Worm (Caenorhabditis elegans) whole organism, L4 larva: ENCODE measurements around the gene C45H4.13.

Experiments used
- F26F4.8 ChIP-seq: fragments of 200-800 bp; sonication (Bioruptor generic); conservative IDR thresholded peaks from 2 replicates; pipeline ENCODE4 v1.3.6; 2022; ENCODE audit warnings: missing genetic modification characterization, missing compliant biosample characterization
- F44E2.7 ChIP-seq: fragments of 200-800 bp; sonication (Bioruptor generic); IDR thresholded peaks from 2 replicates; pipeline ENCODE4 v2.1.2; 2022; ENCODE audit warnings: missing genetic modification characterization, missing compliant biosample characterization
- R02D3.7 ChIP-seq: fragments of 150-350 bp; sonication (generic microtip); optimal IDR thresholded peaks from 3 replicates; lab custom pipeline; 2014; ENCODE audit warnings: missing biosample characterization, missing genetic modification characterization
- T26A8.4 ChIP-seq: fragments of 200-800 bp; sonication (Bioruptor generic); IDR thresholded peaks from 2 replicates; pipeline ENCODE4 v1.3.6; 2022; ENCODE audit warnings: missing genetic modification characterization, missing compliant biosample characterization
- Y48G9A.11 ChIP-seq: fragments of 200-800 bp; sonication (Bioruptor generic); IDR thresholded peaks from 2 replicates; pipeline ENCODE4 v1.3.6; 2022; ENCODE audit warnings: missing genetic modification reagents, missing genetic modification characterization, missing compliant biosample characterization
- Y5F2A.4 ChIP-seq: fragments of 200-800 bp; sonication (Bioruptor generic); optimal IDR thresholded peaks from 2 replicates; lab custom pipeline; 2018; ENCODE audit warnings: mild to moderate bottlenecking, missing genetic modification characterization, missing compliant biosample characterization
- ZK546.5 ChIP-seq, 2 experiments: sonication (generic microtip); optimal IDR thresholded peaks; 2 replicates each; lab custom pipeline; 2017; ENCODE audit warnings: missing biosample characterization in 2 of 2, missing genetic modification characterization in 2 of 2
- aly-2 ChIP-seq: sonication (generic microtip); optimal IDR thresholded peaks from 2 replicates; lab custom pipeline; 2018; ENCODE audit warnings: missing biosample characterization, missing genetic modification characterization
- ama-1 ChIP-seq: fragments of 150-350 bp; optimal IDR thresholded peaks from 2 replicates; lab custom pipeline; 2014; ENCODE audit warnings: inconsistent platforms, mixed read lengths
- ceh-20 ChIP-seq: fragments of 200-800 bp; sonication (Bioruptor generic); IDR thresholded peaks from 2 replicates; pipeline ENCODE4 v1.3.6; 2022; ENCODE audit warnings: missing genetic modification reagents, missing genetic modification characterization, missing compliant biosample characterization
- ceh-32 ChIP-seq: sonication (generic microtip); optimal IDR thresholded peaks from 2 replicates; lab custom pipeline; 2016; ENCODE audit warnings: mild to moderate bottlenecking, missing genetic modification characterization, missing compliant biosample characterization; ENCODE audit not compliant: poor library complexity
- ceh-44 ChIP-seq: fragments of 200-800 bp; sonication (Bioruptor generic); IDR thresholded peaks from 2 replicates; pipeline ENCODE4 v1.3.6; 2022; ENCODE audit warnings: missing genetic modification reagents, missing genetic modification characterization, missing compliant biosample characterization
- ceh-62 ChIP-seq: sonication (generic microtip); optimal IDR thresholded peaks from 2 replicates; lab custom pipeline; 2017; ENCODE audit warnings: missing biosample characterization, missing genetic modification characterization
- daf-16 ChIP-seq, 3 experiments: sonication (generic microtip); optimal IDR thresholded peaks; 2 replicates each; lab custom pipeline; 2016 to 2017; ENCODE audit warnings: missing genetic modification characterization in 3 of 3, missing genetic modification reagents in 3 of 3, mild to moderate bottlenecking in 2 of 3, missing compliant biosample characterization in 2 of 3, missing biosample characterization in 1 of 3, moderate library complexity in 1 of 3
- daf-19 ChIP-seq: fragments of 200-800 bp; sonication (Bioruptor generic); conservative IDR thresholded peaks from 2 replicates; pipeline ENCODE4 v1.3.6; 2022; ENCODE audit warnings: missing genetic modification characterization, missing compliant biosample characterization
- dmd-8 ChIP-seq: fragments of 200-800 bp; sonication (Bioruptor generic); IDR thresholded peaks from 2 replicates; pipeline ENCODE4 v1.3.6; 2022; ENCODE audit warnings: missing genetic modification characterization, missing compliant biosample characterization
- fkh-10 ChIP-seq: fragments of 150-350 bp; optimal IDR thresholded peaks from 2 replicates; lab custom pipeline; 2014; ENCODE audit warnings: missing biosample characterization, missing genetic modification reagents, missing genetic modification characterization
- hif-1 ChIP-seq, 2 experiments: sonication (generic microtip); optimal IDR thresholded peaks; 2 replicates each; lab custom pipeline; 2016 to 2017; ENCODE audit warnings: missing compliant biosample characterization in 2 of 2, missing genetic modification characterization in 2 of 2, missing genetic modification reagents in 2 of 2, missing genotype in 2 of 2, mild to moderate bottlenecking in 1 of 2
- hlh-11 ChIP-seq: fragments of 200-800 bp; sonication (Bioruptor generic); optimal IDR thresholded peaks from 2 replicates; lab custom pipeline; 2018; ENCODE audit warnings: mild to moderate bottlenecking, missing genetic modification characterization, missing compliant biosample characterization
- lin-15B ChIP-seq: fragments of 150-350 bp; sonication (generic microtip); optimal IDR thresholded peaks from 3 replicates; lab custom pipeline; 2014; ENCODE audit warnings: missing biosample characterization, missing genetic modification characterization
- lin-29 ChIP-seq: fragments of 200-800 bp; sonication (Bioruptor generic); IDR thresholded peaks from 2 replicates; pipeline ENCODE4 v1.3.6; 2022; ENCODE audit warnings: missing genetic modification reagents, missing genetic modification characterization, missing compliant biosample characterization
- mdl-1 ChIP-seq, 2 experiments: fragments of 150-350 bp in 1 of 2; sonication (generic microtip) in 1 of 2; optimal IDR thresholded peaks; 2 replicates each; lab custom pipeline; 2014 to 2017; ENCODE audit warnings: missing biosample characterization in 2 of 2, missing genetic modification characterization in 2 of 2
- mxl-2 ChIP-seq: fragments of 200-800 bp; sonication (Bioruptor generic); conservative IDR thresholded peaks from 2 replicates; pipeline ENCODE4 v1.3.6; 2022; ENCODE audit warnings: missing genetic modification reagents, missing genetic modification characterization, missing compliant biosample characterization
- nhr-10 ChIP-seq: fragments of 150-350 bp; optimal IDR thresholded peaks from 2 replicates; lab custom pipeline; 2014; ENCODE audit warnings: missing biosample characterization, missing genetic modification characterization
- nhr-41 ChIP-seq: fragments of 200-800 bp; sonication (Bioruptor generic); IDR thresholded peaks from 2 replicates; pipeline ENCODE4 v1.3.6; 2022; ENCODE audit warnings: missing genetic modification reagents, missing genetic modification characterization, missing compliant biosample characterization
- nhr-6 ChIP-seq: fragments of 150-350 bp; optimal IDR thresholded peaks from 2 replicates; lab custom pipeline; 2014; ENCODE audit warnings: missing biosample characterization, missing genetic modification characterization
- nhr-76 ChIP-seq: fragments of 150-350 bp; optimal IDR thresholded peaks from 2 replicates; lab custom pipeline; 2014; ENCODE audit warnings: missing biosample characterization, missing genetic modification characterization
- pqm-1 ChIP-seq: sonication (generic microtip); optimal IDR thresholded peaks from 2 replicates; lab custom pipeline; 2017; ENCODE audit warnings: missing biosample characterization, missing genetic modification characterization
- set-16 ChIP-seq: fragments of 200-800 bp; sonication (Bioruptor generic); IDR thresholded peaks from 2 replicates; pipeline ENCODE4 v1.3.6; 2022; ENCODE audit warnings: missing genetic modification reagents, missing genetic modification characterization, missing compliant biosample characterization
- spr-1 ChIP-seq: sonication (generic microtip); optimal IDR thresholded peaks from 2 replicates; lab custom pipeline; 2016; ENCODE audit warnings: mild to moderate bottlenecking, missing genetic modification characterization, missing compliant biosample characterization
- spr-3 ChIP-seq: fragments of 200-800 bp; sonication (Bioruptor generic); optimal IDR thresholded peaks from 2 replicates; lab custom pipeline; 2018; ENCODE audit warnings: mild to moderate bottlenecking, missing genetic modification characterization, missing compliant biosample characterization
- tra-1 ChIP-seq: fragments of 200-800 bp; sonication (Bioruptor generic); IDR thresholded peaks from 2 replicates; pipeline ENCODE4 v1.3.6; 2022; ENCODE audit warnings: missing genetic modification reagents, missing genetic modification characterization, missing compliant biosample characterization
- zag-1 ChIP-seq: fragments of 150-350 bp; optimal IDR thresholded peaks from 2 replicates; lab custom pipeline; 2014; ENCODE audit warnings: missing biosample characterization, missing genetic modification characterization
- zfp-3 ChIP-seq: fragments of 200-800 bp; sonication (Bioruptor generic); conservative IDR thresholded peaks from 2 replicates; pipeline ENCODE4 v1.3.6; 2022; ENCODE audit warnings: missing genetic modification reagents, missing genetic modification characterization, missing compliant biosample characterization
- zip-11 ChIP-seq: fragments of 200-800 bp; sonication (Bioruptor generic); IDR thresholded peaks from 2 replicates; pipeline ENCODE4 v1.3.6; 2022; ENCODE audit warnings: missing genetic modification characterization, missing compliant biosample characterization
- zip-2 ChIP-seq: fragments of 150-350 bp; optimal IDR thresholded peaks from 2 replicates; lab custom pipeline; 2014; ENCODE audit warnings: missing biosample characterization, missing genetic modification characterization

Gene C45H4.13

DNA sequence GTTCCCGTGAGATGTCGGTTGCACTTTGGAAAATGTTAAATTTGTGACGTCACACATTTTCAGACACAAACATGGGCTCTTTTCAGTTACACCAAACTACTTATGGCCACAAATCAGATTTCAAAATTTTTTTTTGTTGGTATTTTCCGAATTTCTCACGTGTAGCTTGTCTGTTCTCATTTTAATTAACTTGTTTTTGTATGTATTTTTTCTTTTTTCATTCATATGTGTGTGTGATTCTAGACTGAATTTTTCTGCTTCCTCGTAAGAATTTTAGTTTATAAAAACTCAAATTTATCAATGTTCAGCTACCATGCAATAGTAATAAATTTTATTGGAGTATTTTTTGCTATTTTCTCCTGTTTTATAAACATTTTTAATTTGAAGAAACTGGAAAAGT, 6.1 kb upstream of the C45H4.13 start, which contains the start of gene srbc-22:
TSS of gene srbc-22 (plus strand) at position 301 of the 400 bp plus-strand sequence.
- no peak for TF ChIP-seq mdl-1 (tag; optimal IDR thresholded peaks at IDR 0.05; lab: Kevin White, UChicago)
- TF ChIP-seq aly-2 (tag; lab: Kevin White, UChicago), result no peak
- no peak for TF ChIP-seq dmd-8 (GFP tag; lab: Robert Waterston, UW)
- no peak for TF ChIP-seq zag-1 (tag; lab: Kevin White, UChicago)
- no peak for TF ChIP-seq nhr-41

ce11 chrV:2155232-2155631, 4.5 kb upstream of the C45H4.13 start, which contains the start of gene srbc-21:
srbc-21 (plus strand) TSS chrV:2155532.
- TF ChIP-seq F44E2.7 (GFP tag; lab: Robert Waterston, UW), result no peak
- no peak for TF ChIP-seq nhr-6 (tag; lab: Kevin White, UChicago)
- TF ChIP-seq Y5F2A.4 (GFP tag; lab: Kevin White, UChicago), result no peak
- TF ChIP-seq F26F4.8 (GFP tag; lab: Robert Waterston, UW), result no peak
- TF ChIP-seq daf-16 (GFP tag; optimal IDR thresholded peaks at IDR 0.05; lab: Kevin White, UChicago), result no peak
- TF ChIP-seq daf-16 (tag; optimal IDR thresholded peaks at IDR 0.05; lab: Kevin White, UChicago), result no peak
- no peak for TF ChIP-seq hif-1 (tag; optimal IDR thresholded peaks at IDR 0.05; lab: Kevin White, UChicago)
- no peak for TF ChIP-seq ceh-32 (tag; lab: Kevin White, UChicago)
- no peak for TF ChIP-seq set-16
- no peak for TF ChIP-seq pqm-1 (tag; lab: Kevin White, UChicago)
- TF ChIP-seq tra-1, result no peak
- TF ChIP-seq T26A8.4 (GFP tag; lab: Robert Waterston, UW), result no peak
- TF ChIP-seq zip-2 (tag; lab: Kevin White, UChicago), result no peak
- TF ChIP-seq lin-15B, result no peak
- no peak for TF ChIP-seq ZK546.5 (tag; optimal IDR thresholded peaks at IDR 0.05; lab: Kevin White, UChicago)
- TF ChIP-seq zfp-3 (GFP tag; lab: Robert Waterston, UW), result no peak
- TF ChIP-seq zip-11 (GFP tag; lab: Robert Waterston, UW), result no peak

- no peak for TF ChIP-seq daf-19 (GFP tag; lab: Robert Waterston, UW)
- TF ChIP-seq Y48G9A.11 (GFP tag; lab: Robert Waterston, UW), result no peak
- no peak for TF ChIP-seq ceh-62 (tag; lab: Kevin White, UChicago)
- TF ChIP-seq fkh-10, result no peak
- TF ChIP-seq lin-29 (GFP tag; lab: Robert Waterston, UW), result no peak
- TF ChIP-seq nhr-10 (tag; lab: Kevin White, UChicago), result no peak
- no peak for TF ChIP-seq spr-1 (tag; lab: Kevin White, UChicago)
- no peak for TF ChIP-seq mxl-2 (GFP tag; lab: Robert Waterston, UW)
- no peak for TF ChIP-seq nhr-76
- no peak for TF ChIP-seq ceh-20 (GFP tag; lab: Robert Waterston, UW)
- TF ChIP-seq ceh-44 (GFP tag; lab: Robert Waterston, UW), result no peak
- TF ChIP-seq ama-1 (lab: Kevin White, UChicago), result no peak
- TF ChIP-seq spr-3 (GFP tag; lab: Kevin White, UChicago), result no peak
- TF ChIP-seq F44E2.7 (GFP tag; lab: Robert Waterston, UW), result no peak
- TF ChIP-seq, all 104 proteins: peak for 0
Measured at ce11 chrV:2153274-2153673, 2.5 kb upstream of the C45H4.13 start, which contains the start of gene srbc-23. srbc-23 (plus strand) TSS chrV:2153574.

DNA sequence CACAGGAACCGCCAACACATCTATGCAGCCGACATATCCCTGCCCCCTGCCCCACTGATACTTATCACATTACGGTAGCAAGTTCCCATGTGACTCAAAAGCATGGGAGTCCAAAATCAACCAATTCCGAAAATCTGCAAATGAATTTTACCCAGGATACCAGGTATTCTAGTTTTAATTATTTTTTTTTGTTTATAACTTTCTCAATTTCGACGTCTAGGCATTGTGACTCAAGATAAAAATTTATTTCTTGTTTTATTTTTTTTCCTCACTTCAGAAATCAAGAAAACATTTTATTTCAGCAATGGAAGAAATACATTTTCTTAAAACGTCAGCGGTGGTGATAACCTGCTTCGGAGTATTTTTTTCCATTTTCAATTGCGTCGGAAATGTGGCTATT, 682 bp upstream of the C45H4.13 start, which contains the start of gene srbc-24:
TSS of gene srbc-24 (plus strand) at position 301 of the 400 bp plus-strand sequence.
- TF ChIP-seq set-16 (no peak), R02D3.7 (tag; lab: Kevin White, UChicago) (no peak), hlh-11 (tag; lab: Kevin White, UChicago) (no peak)
